Worm (Caenorhabditis elegans): ENCODE results near the gene F26G1.3.

ce11 chrII:4729733-4730132 is 28.8 kb upstream of the F26G1.3 start, which contains the start of gene F41C3.7:
- TF ChIP-seq nhr-11 (tag; optimal IDR thresholded peaks at IDR 0.05) = no peak
- no peak for TF ChIP-seq R02D3.7 (tag; optimal IDR thresholded peaks at IDR 0.05)
- no peak for TF ChIP-seq aly-2 (tag; optimal IDR thresholded peaks at IDR 0.05)
- TF ChIP-seq snpc-4 (tag; optimal IDR thresholded peaks at IDR 0.05) = no peak
- no peak for TF ChIP-seq unc-39 (tag; optimal IDR thresholded peaks at IDR 0.05)
- no peak for TF ChIP-seq ztf-11 (tag; optimal IDR thresholded peaks at IDR 0.05)
- no peak for TF ChIP-seq nhr-28 (tag; optimal IDR thresholded peaks at IDR 0.05)
- no peak for TF ChIP-seq ceh-9 (tag; optimal IDR thresholded peaks at IDR 0.05)
- no peak for TF ChIP-seq ceh-82 (tag; optimal IDR thresholded peaks at IDR 0.05)
- TF ChIP-seq jun-1 (tag; optimal IDR thresholded peaks at IDR 0.05) = no peak
- TF ChIP-seq elt-2 (tag; optimal IDR thresholded peaks at IDR 0.05) = no peak
- no peak for TF ChIP-seq egl-27 (tag; optimal IDR thresholded peaks at IDR 0.05)
